Fruit fly (Drosophila melanogaster): ENCODE measurements around the gene CG9593.

CG9593 gene

DNA sequence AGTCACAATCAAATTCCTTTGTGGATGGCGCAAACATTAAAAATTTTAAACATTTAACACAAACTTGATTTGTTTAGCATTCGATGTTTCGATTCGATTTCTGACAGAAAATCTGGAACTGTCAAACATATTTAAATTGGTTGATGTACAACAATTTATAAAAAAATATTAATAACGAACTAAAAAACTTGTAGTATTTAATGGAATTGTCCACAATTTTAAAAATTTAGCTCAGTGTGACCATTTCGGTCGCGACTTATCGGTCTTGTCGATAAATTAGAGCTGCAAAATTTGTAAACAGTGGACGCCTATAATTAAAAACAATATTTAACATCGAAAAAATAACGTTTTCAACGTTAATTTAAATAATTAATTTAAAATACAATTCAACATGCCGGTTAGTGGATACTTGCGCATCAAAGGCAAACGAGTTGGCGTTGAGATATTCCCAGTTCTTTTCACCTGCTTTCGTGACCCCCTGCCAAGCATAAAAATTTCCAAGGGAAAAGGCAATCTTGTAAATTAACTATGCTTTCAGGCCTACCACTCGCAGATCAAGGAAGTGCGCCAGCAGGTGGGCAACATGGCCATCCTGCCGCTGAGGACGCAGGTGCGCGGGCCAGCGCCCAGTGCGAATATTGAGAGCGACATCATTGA, 32.4 kb downstream of the CG9593 start, which contains the start of the genes CG43317 and Arpc3A (continued):
- TF ChIP-seq stwl (tag; optimal IDR thresholded peaks at IDR 0.05) (peak; percentile 69), crp (GFP tag; optimal IDR thresholded peaks at IDR 0.05) (no peak), Opbp (GFP tag; IDR thresholded peaks at IDR 0.05; ENCODE audit: partially characterized antibody) (0 out of 3 replicates have a peak, but pooled peaks have one; percentile 40), MBD-R2 (GFP tag; IDR thresholded peaks at IDR 0.05) (peak; percentile 51)

DNA sequence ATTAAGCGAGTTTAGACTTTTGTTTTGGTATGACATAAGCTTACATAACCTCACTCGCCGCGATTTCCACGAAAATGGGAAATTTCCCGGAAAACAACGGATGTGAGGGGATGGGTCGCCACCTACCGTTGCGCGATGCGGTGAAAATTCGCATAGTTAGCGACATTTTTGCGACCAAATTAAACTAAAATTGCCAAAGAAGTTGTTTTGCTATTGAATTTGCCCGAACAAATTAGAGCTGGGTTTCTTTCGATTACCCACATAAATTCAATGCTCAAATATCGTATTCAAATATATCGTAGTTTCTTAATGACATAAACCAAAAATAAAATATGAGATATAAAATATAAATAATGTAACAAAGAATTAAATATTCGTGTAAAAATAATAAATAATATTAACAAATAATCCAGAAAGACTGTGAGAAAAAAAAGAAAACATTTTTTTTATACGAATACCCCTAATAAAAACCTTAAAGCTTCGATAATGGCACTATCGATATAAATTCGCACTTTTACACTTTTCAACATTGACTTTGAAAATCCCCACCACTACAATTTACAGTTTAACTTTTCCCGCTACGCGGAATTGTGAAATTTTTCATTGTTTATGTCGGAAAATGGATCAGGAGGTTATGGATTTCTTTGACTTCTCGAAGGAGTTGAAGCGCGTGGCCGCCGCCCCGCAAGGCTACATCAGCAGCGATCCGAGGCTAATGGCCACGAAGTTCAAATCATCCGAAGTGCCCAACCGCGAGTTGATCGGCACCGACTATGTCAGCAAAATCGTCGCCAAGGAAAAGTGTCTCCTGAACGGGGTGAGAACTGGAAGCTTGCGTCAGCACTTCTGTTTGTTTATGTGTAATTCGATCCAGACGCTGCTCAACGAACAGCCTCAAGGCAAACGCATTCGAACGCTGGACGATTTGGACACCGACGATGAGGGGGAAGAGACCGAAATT, 35.1 kb downstream of the CG9593 start, which contains the start of the genes ND-23 and spn-E:
ND-23 (minus strand) TSS at position 254 of the 961 bp plus-strand sequence.
spn-E (plus strand) TSS at position 556 of the 961 bp plus-strand sequence.
- no peak for TF ChIP-seq CG2678 (tag; optimal IDR thresholded peaks at IDR 0.05)
- peak; percentile 6; the same call in 1 of the 2 replicates for TF ChIP-seq Ada2b (GFP tag; IDR thresholded peaks at IDR 0.05)
- TF ChIP-seq Fer3 (tag; optimal IDR thresholded peaks at IDR 0.05), result peak; percentile 35
- no peak for TF ChIP-seq fu2 (GFP tag; optimal IDR thresholded peaks at IDR 0.05)
- no peak for TF ChIP-seq Hr78 (GFP tag; optimal IDR thresholded peaks at IDR 0.05)
- TF ChIP-seq vvl (GFP tag; IDR thresholded peaks at IDR 0.05), result peak; percentile 57
- TF ChIP-seq CG13894 (tag; optimal IDR thresholded peaks at IDR 0.05), result no peak
- no peak for TF ChIP-seq gfzf (GFP tag; optimal IDR thresholded peaks at IDR 0.05)
- no peak for TF ChIP-seq Antp (GFP tag; optimal IDR thresholded peaks at IDR 0.05)
- peak; percentile 47 for TF ChIP-seq CG10543 (GFP tag; optimal IDR thresholded peaks at IDR 0.05)
- no peak for TF ChIP-seq CG4282 (GFP tag; optimal IDR thresholded peaks at IDR 0.05)
- TF ChIP-seq CG7357 (GFP tag; IDR thresholded peaks at IDR 0.05), result no peak
- TF ChIP-seq Camta (GFP tag; optimal IDR thresholded peaks at IDR 0.05), result no peak
- no peak for TF ChIP-seq Atf3 (GFP tag; optimal IDR thresholded peaks at IDR 0.05)
- TF ChIP-seq jigr1 (GFP tag; IDR thresholded peaks at IDR 0.05), result no peak
- TF ChIP-seq CG4820 (GFP tag; optimal IDR thresholded peaks at IDR 0.05), result peak; percentile 0
- TF ChIP-seq nau (GFP tag; optimal IDR thresholded peaks at IDR 0.05), result no peak
- TF ChIP-seq hth (optimal IDR thresholded peaks at IDR 0.05), result no peak
- TF ChIP-seq grn (GFP tag; optimal IDR thresholded peaks at IDR 0.05), result no peak
- no peak for TF ChIP-seq CG17568 (GFP tag; optimal IDR thresholded peaks at IDR 0.05)
- TF ChIP-seq CG6854 (GFP tag; optimal IDR thresholded peaks at IDR 0.05), result no peak
- TF ChIP-seq cad (GFP tag; optimal IDR thresholded peaks at IDR 0.05), result no peak
- peak; percentile 66 for TF ChIP-seq gsb-n (tag; optimal IDR thresholded peaks at IDR 0.05)
- peak; percentile 59 for TF ChIP-seq Sox102F (GFP tag; optimal IDR thresholded peaks at IDR 0.05)
- peak; percentile 48 for TF ChIP-seq CG15514 (GFP tag; optimal IDR thresholded peaks at IDR 0.05)
- TF ChIP-seq tin (GFP tag; optimal IDR thresholded peaks at IDR 0.05), result peak; percentile 43
- TF ChIP-seq fd102C (GFP tag; optimal IDR thresholded peaks at IDR 0.05), result no peak
- peak; percentile 85 for TF ChIP-seq CG17829 (tag; optimal IDR thresholded peaks at IDR 0.05)
- no peak for TF ChIP-seq corto (GFP tag; optimal IDR thresholded peaks at IDR 0.05)
- TF ChIP-seq CG9609 (GFP tag; optimal IDR thresholded peaks at IDR 0.05), result no peak
- TF ChIP-seq CG13296 (GFP tag; optimal IDR thresholded peaks at IDR 0.05), result peak; percentile 21
- no peak for TF ChIP-seq dati (GFP tag; IDR thresholded peaks at IDR 0.05)
- TF ChIP-seq CG30020 (tag; optimal IDR thresholded peaks at IDR 0.05), result peak; percentile 63
- peak; percentile 76 for TF ChIP-seq Doc3 (GFP tag; IDR thresholded peaks at IDR 0.05; ENCODE audit: partially characterized antibody)
- TF ChIP-seq shn (GFP tag; optimal IDR thresholded peaks at IDR 0.05), result no peak
- TF ChIP-seq MESR4 (GFP tag; optimal IDR thresholded peaks at IDR 0.05), result peak; percentile 81
- no peak for TF ChIP-seq schlank (tag; optimal IDR thresholded peaks at IDR 0.05)
- no peak for TF ChIP-seq CrebB (tag; optimal IDR thresholded peaks at IDR 0.05)
- no peak for TF ChIP-seq CG4707 (GFP tag; optimal IDR thresholded peaks at IDR 0.05)
- TF ChIP-seq CG4328 (GFP tag; optimal IDR thresholded peaks at IDR 0.05), result no peak
- no peak for TF ChIP-seq Eip74EF (GFP tag; optimal IDR thresholded peaks at IDR 0.05)
